Worm (Caenorhabditis elegans): ENCODE measurements around the gene ZC262.2.

The ZC262.2 gene

DNA sequence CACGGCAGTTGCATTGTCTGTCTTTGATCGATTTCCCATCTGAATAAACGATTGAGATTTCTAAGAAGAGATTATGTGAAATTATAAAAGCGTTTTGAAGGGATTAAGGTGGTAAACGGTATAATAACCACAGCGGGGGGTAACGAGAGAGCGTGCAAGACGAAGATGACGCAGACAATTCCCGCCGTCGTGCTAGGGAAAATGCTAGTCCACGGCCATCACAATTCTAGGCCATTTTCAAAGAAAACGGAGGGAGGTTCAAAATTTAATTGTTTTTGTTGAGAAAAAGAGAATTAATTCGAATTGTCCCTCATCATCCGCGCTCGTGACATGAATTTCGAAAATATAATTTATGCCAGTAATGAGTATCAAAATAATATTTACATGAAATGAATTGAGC lies 12.8 kb upstream of the ZC262.2 start, which contains the start of gene F10E9.11 (continued):
- TF ChIP-seq mep-1 (tag; optimal IDR thresholded peaks at IDR 0.05) (peak; percentile 95), ceh-82 (tag; optimal IDR thresholded peaks at IDR 0.05) (peak; percentile 71 to 77 (median 74)), aly-2 (tag; optimal IDR thresholded peaks at IDR 0.05) (no peak), nhr-85 (tag) (peak; percentile 96), grh-1 (GFP tag; IDR thresholded peaks at IDR 0.05) (no peak; the same call in 1 of the 2 replicates), pax-3 (tag; optimal IDR thresholded peaks at IDR 0.05) (peak; percentile 88), ceh-8 (GFP tag; optimal IDR thresholded peaks at IDR 0.05) (peak; percentile 45), ztf-11 (tag; optimal IDR thresholded peaks at IDR 0.05) (peak in 1 of 2 experiments; percentile 91), fkh-10 (GFP tag; optimal IDR thresholded peaks at IDR 0.05) (peak; percentile 26), efl-1 (optimal IDR thresholded peaks at IDR 0.05) (peak; percentile 97 to 99), efl-1 (GFP tag; optimal IDR thresholded peaks at IDR 0.05 in 1 of 2) (peak; percentile 96 to 99), elt-3 (tag; optimal IDR thresholded peaks at IDR 0.05) (peak in 3 of 6 experiments; percentile 25 to 52 (median 28)), ama-1 (optimal IDR thresholded peaks at IDR 0.05) (peak; percentile 62), mef-2 (tag; optimal IDR thresholded peaks at IDR 0.05) (no peak), fkh-8 (tag; optimal IDR thresholded peaks at IDR 0.05) (peak; percentile 86), tbx-2 (tag; optimal IDR thresholded peaks at IDR 0.05) (peak; percentile 92), unc-98 (GFP tag; IDR thresholded peaks at IDR 0.05) (peak; percentile 76), efl-3 (GFP tag; optimal IDR thresholded peaks at IDR 0.05) (no peak), sptf-1 (tag; optimal IDR thresholded peaks at IDR 0.05) (no peak), fos-1 (tag; optimal IDR thresholded peaks at IDR 0.05) (peak; percentile 30), unc-30 (tag; optimal IDR thresholded peaks at IDR 0.05) (no peak), lsy-2 (tag; optimal IDR thresholded peaks at IDR 0.05) (peak; percentile 88 to 92), nhr-19 (GFP tag; conservative IDR thresholded peaks at IDR 0.05) (peak; percentile 84), ztf-4 (tag; optimal IDR thresholded peaks at IDR 0.05) (peak; percentile 57), fkh-4 (tag; optimal IDR thresholded peaks at IDR 0.05; ENCODE audit: borderline replicate concordance) (peak; percentile 96), nhr-71 (tag; optimal IDR thresholded peaks at IDR 0.05) (peak; percentile 93), sox-4 (tag; optimal IDR thresholded peaks at IDR 0.05) (peak; percentile 91), mab-9 (GFP tag; IDR thresholded peaks at IDR 0.05) (no peak), irx-1 (tag; optimal IDR thresholded peaks at IDR 0.05) (peak; percentile 91), ets-5 (GFP tag; IDR thresholded peaks at IDR 0.05) (no peak), lin-39 (tag; optimal IDR thresholded peaks at IDR 0.05) (peak; percentile 49), nhr-12 (tag; optimal IDR thresholded peaks at IDR 0.05) (no peak), nhr-77 (tag; optimal IDR thresholded peaks at IDR 0.05) (peak; percentile 36), ceh-90 (tag; optimal IDR thresholded peaks at IDR 0.05) (peak; percentile 92), swsn-7 (tag; optimal IDR thresholded peaks at IDR 0.05) (peak; percentile 85), C04F5.9 (tag; optimal IDR thresholded peaks at IDR 0.05) (peak; percentile 74), zip-4 (GFP tag; optimal IDR thresholded peaks at IDR 0.05) (peak; percentile 48), nhr-28 (tag; optimal IDR thresholded peaks at IDR 0.05) (no peak), lir-3 (tag; optimal IDR thresholded peaks at IDR 0.05; ENCODE audit: poor library complexity) (peak; percentile 96), vab-15 (tag; optimal IDR thresholded peaks at IDR 0.05) (peak; percentile 85), aha-1 (tag; optimal IDR thresholded peaks at IDR 0.05) (no peak), sup-37 (GFP tag; optimal IDR thresholded peaks at IDR 0.05) (no peak), pqm-1 (tag; optimal IDR thresholded peaks at IDR 0.05) (no peak), tlp-1 (tag; optimal IDR thresholded peaks at IDR 0.05) (no peak), F16B12.6 (tag; optimal IDR thresholded peaks at IDR 0.05) (peak; percentile 67), unc-130 (tag; optimal IDR thresholded peaks at IDR 0.05) (peak; percentile 74), snu-23 (GFP tag; optimal IDR thresholded peaks at IDR 0.05) (peak; percentile 91), unc-86 (tag; optimal IDR thresholded peaks at IDR 0.05) (peak; percentile 74), isw-1 (GFP tag; IDR thresholded peaks at IDR 0.05) (peak; percentile 76)

Measured in whole organism, L1 larva.